In the genomic region with DNA sequence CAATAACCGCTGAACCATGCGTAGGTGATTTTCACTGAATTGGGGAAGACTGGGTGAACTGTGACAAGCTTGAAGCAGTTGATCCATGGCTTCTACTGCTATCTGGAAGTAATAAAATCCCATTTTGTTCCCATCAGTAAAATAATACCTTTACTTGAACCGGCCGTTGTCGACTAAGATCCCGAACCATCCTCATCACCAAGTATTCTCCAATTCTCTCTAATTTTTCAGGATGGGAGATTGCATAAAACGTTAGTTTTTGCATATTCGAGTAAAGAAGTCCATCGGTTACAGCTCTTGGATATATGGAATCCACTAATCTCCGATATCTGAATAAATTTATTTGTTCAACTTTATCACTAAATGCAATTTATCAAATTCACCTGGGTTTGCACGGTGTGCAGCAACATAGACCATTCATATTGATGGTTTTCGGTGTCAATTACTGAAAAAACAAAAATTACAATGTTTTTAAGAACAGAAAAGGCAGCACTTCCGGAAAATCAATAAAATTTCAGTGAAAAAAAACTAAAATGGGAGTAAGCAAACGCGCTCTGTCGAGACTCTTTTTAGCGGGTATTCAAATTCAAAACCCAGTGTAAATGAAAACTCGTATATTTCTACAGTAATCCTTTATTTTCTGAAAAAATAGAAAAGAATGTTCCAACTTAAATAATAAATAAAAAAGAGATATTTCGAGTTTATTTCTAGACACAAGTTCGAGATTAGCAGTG, we compare ENCODE assay signal across 3 worm cellular contexts.
TF ChIP-seq lines count a peak whose summit lies in the region.

Gene efr-3, minus strand, starts transcription at position 505 of the 734 bp plus-strand sequence.

TF ChIP-seq in whole organism, L1 larva, 84 proteins besides CTCF, POLR2A, EP300 and RAD21 (continued from another document and continues in another):
- TF ChIP-seq sox-4 (tag; optimal IDR thresholded peaks at IDR 0.05; lab: Kevin White, UChicago), result no peak
- TF ChIP-seq ztf-11 (tag; optimal IDR thresholded peaks at IDR 0.05; lab: Kevin White, UChicago), result no peak
- TF ChIP-seq blmp-1 (tag; optimal IDR thresholded peaks at IDR 0.05; lab: Kevin White, UChicago), result peak; percentile 31
- TF ChIP-seq lir-3 (tag; optimal IDR thresholded peaks at IDR 0.05; lab: Kevin White, UChicago; ENCODE audit: poor library complexity), result no peak
- no peak for TF ChIP-seq pqm-1 (tag; optimal IDR thresholded peaks at IDR 0.05; lab: Kevin White, UChicago)
- TF ChIP-seq fkh-8 (tag; optimal IDR thresholded peaks at IDR 0.05; lab: Kevin White, UChicago), result peak; percentile 3
- TF ChIP-seq nhr-28 (tag; optimal IDR thresholded peaks at IDR 0.05; lab: Kevin White, UChicago), result no peak
- no peak for TF ChIP-seq ces-1 (GFP tag; optimal IDR thresholded peaks at IDR 0.05; lab: Kevin White, UChicago)
- peak; percentile 93 to 97 for TF ChIP-seq lin-35 (GFP tag; optimal IDR thresholded peaks at IDR 0.05; lab: Kevin White, UChicago)
- peak; percentile 58 for TF ChIP-seq tbx-2 (tag; optimal IDR thresholded peaks at IDR 0.05; lab: Kevin White, UChicago)
- peak; percentile 40 for TF ChIP-seq skn-1 (tag; optimal IDR thresholded peaks at IDR 0.05; lab: Kevin White, UChicago)
- TF ChIP-seq dsc-1 (tag; optimal IDR thresholded peaks at IDR 0.05; lab: Kevin White, UChicago), result no peak
- TF ChIP-seq jun-1 (tag; optimal IDR thresholded peaks at IDR 0.05; lab: Kevin White, UChicago), result no peak
- no peak for TF ChIP-seq aly-2 (tag; optimal IDR thresholded peaks at IDR 0.05; lab: Kevin White, UChicago)
- no peak for TF ChIP-seq unc-98 (GFP tag; IDR thresholded peaks at IDR 0.05; lab: Robert Waterston, UW)
- TF ChIP-seq swsn-7 (tag; optimal IDR thresholded peaks at IDR 0.05; lab: Kevin White, UChicago), result peak; percentile 21
- no peak for TF ChIP-seq Y116A8C.19 (tag; optimal IDR thresholded peaks at IDR 0.05; lab: Kevin White, UChicago; ENCODE audit: borderline replicate concordance)
- TF ChIP-seq hpl-2 (GFP tag; optimal IDR thresholded peaks at IDR 0.05; lab: Kevin White, UChicago), result no peak
- TF ChIP-seq alr-1 (tag; optimal IDR thresholded peaks at IDR 0.05; lab: Kevin White, UChicago; ENCODE audit: borderline replicate concordance), result no peak
- TF ChIP-seq pax-3 (tag; optimal IDR thresholded peaks at IDR 0.05; lab: Kevin White, UChicago), result no peak
- no peak for TF ChIP-seq irx-1 (tag; optimal IDR thresholded peaks at IDR 0.05; lab: Kevin White, UChicago)
- TF ChIP-seq C34B4.2 (tag; optimal IDR thresholded peaks at IDR 0.05; lab: Kevin White, UChicago), result no peak
- TF ChIP-seq nhr-84 (tag; optimal IDR thresholded peaks at IDR 0.05; lab: Kevin White, UChicago), result no peak
- TF ChIP-seq efl-3 (GFP tag; optimal IDR thresholded peaks at IDR 0.05; lab: Kevin White, UChicago), result no peak
- TF ChIP-seq nhr-12 (tag; optimal IDR thresholded peaks at IDR 0.05; lab: Kevin White, UChicago), result no peak
- TF ChIP-seq lsy-2 (tag; optimal IDR thresholded peaks at IDR 0.05; lab: Kevin White, UChicago), result peak; percentile 65 to 79
- peak; percentile 89 to 95 (median 93) for TF ChIP-seq dpl-1 (GFP tag; optimal IDR thresholded peaks at IDR 0.05; lab: Kevin White, UChicago)
- peak; percentile 55 for TF ChIP-seq xbp-1 (tag; optimal IDR thresholded peaks at IDR 0.05; lab: Kevin White, UChicago)
- no peak for TF ChIP-seq zag-1 (tag; optimal IDR thresholded peaks at IDR 0.05; lab: Kevin White, UChicago)
- TF ChIP-seq mab-9 (GFP tag; IDR thresholded peaks at IDR 0.05; lab: Robert Waterston, UW), result no peak
- TF ChIP-seq rnt-1 (tag; optimal IDR thresholded peaks at IDR 0.05; lab: Kevin White, UChicago), result peak; percentile 58
- no peak for TF ChIP-seq egl-27 (tag; optimal IDR thresholded peaks at IDR 0.05; lab: Kevin White, UChicago)
- TF ChIP-seq nhr-77 (tag; optimal IDR thresholded peaks at IDR 0.05; lab: Kevin White, UChicago), result no peak
- no peak for TF ChIP-seq fos-1 (tag; optimal IDR thresholded peaks at IDR 0.05; lab: Kevin White, UChicago)
- TF ChIP-seq lin-39 (tag; optimal IDR thresholded peaks at IDR 0.05; lab: Kevin White, UChicago), result peak; percentile 38
- TF ChIP-seq F16B12.6 (tag; optimal IDR thresholded peaks at IDR 0.05; lab: Kevin White, UChicago), result peak; percentile 31
- TF ChIP-seq isw-1 (GFP tag; IDR thresholded peaks at IDR 0.05; lab: Robert Waterston, UW), result peak; percentile 51
- TF ChIP-seq lin-15B (tag; optimal IDR thresholded peaks at IDR 0.05; lab: Kevin White, UChicago), result peak; percentile 24
- no peak for TF ChIP-seq fkh-10 (GFP tag; optimal IDR thresholded peaks at IDR 0.05; lab: Kevin White, UChicago)
- TF ChIP-seq nhr-47 (tag; optimal IDR thresholded peaks at IDR 0.05; lab: Kevin White, UChicago), result peak; percentile 67
- TF ChIP-seq mdl-1 (tag; optimal IDR thresholded peaks at IDR 0.05; lab: Kevin White, UChicago), result no peak
- TF ChIP-seq ceh-82 (tag; optimal IDR thresholded peaks at IDR 0.05; lab: Kevin White, UChicago), result peak in 1 of 3 experiments; percentile 40

TF ChIP-seq in whole organism, L2 larva, 48 proteins besides CTCF, POLR2A, EP300 and RAD21 (continued from another document):
- TF ChIP-seq lin-13 (GFP tag; optimal IDR thresholded peaks at IDR 0.05; lab: Kevin White, UChicago) (peak; percentile 46), alr-1 (tag; optimal IDR thresholded peaks at IDR 0.05; lab: Kevin White, UChicago) (no peak)
TF ChIP-seq in whole organism, L2 larva: peak in this region for 8.

TF ChIP-seq in whole organism, L4 larva, 104 proteins besides CTCF, POLR2A, EP300 and RAD21 (continued from another document):
- TF ChIP-seq dpl-1 (GFP tag; optimal IDR thresholded peaks at IDR 0.05; lab: Kevin White, UChicago) (peak; percentile 88), lsy-2 (tag; optimal IDR thresholded peaks at IDR 0.05; lab: Kevin White, UChicago) (peak in 1 of 2 experiments; percentile 65)
